Fruit fly (Drosophila melanogaster) whole organism, embryonic: Measurements from ENCODE around the gene Prat.

Source experiments
- Bdp1 ChIP-seq: fragments of 200-800 bp; sonication (Bioruptor generic); optimal IDR thresholded peaks from 3 replicates; lab custom pipeline; 2016; ENCODE audit warnings: missing biosample characterization, missing genetic modification characterization
- Bteb2 ChIP-seq: fragments of 200-800 bp; sonication (Bioruptor generic); optimal IDR thresholded peaks from 2 replicates; lab custom pipeline; 2016; ENCODE audit warnings: missing biosample characterization, missing genetic modification characterization
- CG10267 ChIP-seq: fragments of 200-800 bp; sonication (Bioruptor generic); optimal IDR thresholded peaks from 2 replicates; lab custom pipeline; 2018; ENCODE audit warnings: missing biosample characterization, mild to moderate bottlenecking, missing genetic modification characterization, moderate library complexity
- CG10543 ChIP-seq: fragments of 200-800 bp; sonication (Bioruptor generic); optimal IDR thresholded peaks from 3 replicates; lab custom pipeline; 2017; ENCODE audit warnings: missing biosample characterization, mild to moderate bottlenecking, missing genetic modification characterization, moderate library complexity
- CG11398 ChIP-seq: fragments of 200-800 bp; sonication (Bioruptor generic); optimal IDR thresholded peaks from 2 replicates; lab custom pipeline; 2016; ENCODE audit warnings: missing biosample characterization, missing genetic modification characterization
- CG11696 ChIP-seq: fragments of 200-800 bp; sonication (Bioruptor generic); IDR thresholded peaks from 2 replicates; pipeline ENCODE4 v1.3.6; 2022; ENCODE audit warnings: missing biosample characterization, missing genetic modification characterization
- CG12219 ChIP-seq: fragments of 200-800 bp; sonication (Bioruptor generic); optimal IDR thresholded peaks from 3 replicates; lab custom pipeline; 2018; ENCODE audit warnings: missing biosample characterization, mild to moderate bottlenecking, missing genetic modification characterization
- CG15479 ChIP-seq: fragments of 200-800 bp; sonication (Bioruptor generic); optimal IDR thresholded peaks from 3 replicates; lab custom pipeline; 2019; ENCODE audit warnings: missing biosample characterization, mild to moderate bottlenecking, missing genetic modification characterization, moderate library complexity
- CG16863 ChIP-seq: fragments of 200-800 bp; sonication (Bioruptor generic); optimal IDR thresholded peaks from 3 replicates; lab custom pipeline; 2016; ENCODE audit warnings: missing biosample characterization, missing genetic modification characterization
- CG2712 ChIP-seq: fragments of 200-800 bp; optimal IDR thresholded peaks from 3 replicates; lab custom pipeline; 2019; ENCODE audit warnings: missing biosample characterization, mild to moderate bottlenecking, missing genetic modification characterization, moderate library complexity
- CG30020 ChIP-seq: fragments of 200-800 bp; optimal IDR thresholded peaks from 2 replicates; lab custom pipeline; 2019; ENCODE audit warnings: missing biosample characterization, mild to moderate bottlenecking, missing genetic modification characterization, moderate library complexity
- CG30403 ChIP-seq: fragments of 200-800 bp; sonication (Bioruptor generic); optimal IDR thresholded peaks from 3 replicates; lab custom pipeline; 2016; ENCODE audit warnings: missing biosample characterization, missing genetic modification characterization
- CG31365 ChIP-seq: fragments of 200-800 bp; sonication (Bioruptor generic); optimal IDR thresholded peaks from 2 replicates; lab custom pipeline; 2018; ENCODE audit warnings: missing biosample characterization, mild to moderate bottlenecking, missing genetic modification characterization
- CG34224 ChIP-seq: fragments of 200-800 bp; sonication (Bioruptor generic); IDR thresholded peaks from 3 replicates; pipeline ENCODE4 v1.3.6; 2022; ENCODE audit warnings: missing biosample characterization, missing genetic modification characterization; ENCODE audit not compliant: partially characterized antibody
- CG5180 ChIP-seq: fragments of 200-800 bp; sonication (Bioruptor generic); optimal IDR thresholded peaks from 3 replicates; lab custom pipeline; 2017; ENCODE audit warnings: missing biosample characterization, missing genetic modification characterization, mild to moderate bottlenecking, moderate library complexity, missing genetic modification reagents
- CG5245 ChIP-seq: fragments of 200-800 bp; sonication (Bioruptor generic); optimal IDR thresholded peaks from 3 replicates; lab custom pipeline; 2016; ENCODE audit warnings: missing biosample characterization, missing genetic modification characterization
- CG6254 ChIP-seq: fragments of 200-800 bp; sonication (Bioruptor generic); optimal IDR thresholded peaks from 3 replicates; lab custom pipeline; 2017; ENCODE audit warnings: mild to moderate bottlenecking, missing biosample characterization, missing genetic modification reagents, missing genetic modification characterization
- CG7357 ChIP-seq: fragments of 200-800 bp; sonication (Bioruptor generic); IDR thresholded peaks from 3 replicates; pipeline ENCODE4 v1.3.6; 2022; ENCODE audit warnings: missing biosample characterization, missing genetic modification characterization
- CG7928 ChIP-seq: fragments of 200-800 bp; sonication (Bioruptor generic); optimal IDR thresholded peaks from 2 replicates; lab custom pipeline; 2017; ENCODE audit warnings: missing biosample characterization, mild to moderate bottlenecking, missing genetic modification characterization
- CG7963 ChIP-seq: fragments of 200-800 bp; sonication (Bioruptor generic); IDR thresholded peaks from 3 replicates; pipeline ENCODE4 v1.3.6; 2022; ENCODE audit warnings: missing biosample characterization, missing genetic modification characterization; ENCODE audit not compliant: partially characterized antibody
- CG8944 ChIP-seq: fragments of 200-800 bp; sonication (Bioruptor generic); optimal IDR thresholded peaks from 3 replicates; lab custom pipeline; 2016; ENCODE audit warnings: missing biosample characterization, missing genetic modification characterization
- CG9817 ChIP-seq: fragments of 200-800 bp; sonication (Bioruptor generic); optimal IDR thresholded peaks from 2 replicates; lab custom pipeline; 2018; ENCODE audit warnings: missing biosample characterization, mild to moderate bottlenecking, missing genetic modification characterization, moderate library complexity
- Camta ChIP-seq: fragments of 200-800 bp; sonication (Bioruptor generic); optimal IDR thresholded peaks from 2 replicates; lab custom pipeline; 2016; ENCODE audit warnings: missing biosample characterization, missing genetic modification characterization
- D19B ChIP-seq: fragments of 200-800 bp; sonication (Bioruptor generic); optimal IDR thresholded peaks from 2 replicates; lab custom pipeline; 2017; ENCODE audit warnings: missing biosample characterization, mild to moderate bottlenecking, missing genetic modification characterization
- Dref ChIP-seq: fragments of 200-800 bp; sonication (Bioruptor generic); IDR thresholded peaks from 2 replicates; pipeline ENCODE4 v1.3.6; 2022; ENCODE audit warnings: missing biosample characterization, missing genetic modification characterization
- Kr ChIP-seq: fragments of 200-800 bp; sonication (Bioruptor generic); optimal IDR thresholded peaks from 2 replicates; lab custom pipeline; 2017; ENCODE audit warnings: missing biosample characterization, mild to moderate bottlenecking, missing genetic modification characterization
- Lpt ChIP-seq: fragments of >200 bp; optimal IDR thresholded peaks from 2 replicates; lab custom pipeline; 2018; ENCODE audit warnings: missing biosample characterization, missing genetic modification characterization
- Nf-YC ChIP-seq: fragments of 200-800 bp; optimal IDR thresholded peaks from 3 replicates; lab custom pipeline; 2019; ENCODE audit warnings: missing biosample characterization, mild to moderate bottlenecking, missing genetic modification characterization, moderate library complexity
- Ptx1 ChIP-seq: fragments of 200-800 bp; sonication (Bioruptor generic); IDR thresholded peaks from 2 replicates; pipeline ENCODE4 v1.3.6; 2022; ENCODE audit warnings: missing biosample characterization, missing genetic modification characterization
- Sry-β ChIP-seq: fragments of 200-800 bp; sonication (Bioruptor generic); optimal IDR thresholded peaks from 2 replicates; lab custom pipeline; 2018; ENCODE audit warnings: missing biosample characterization, mild to moderate bottlenecking, missing genetic modification characterization, moderate library complexity
- Sry-δ ChIP-seq: fragments of 200-800 bp; sonication (Bioruptor generic); optimal IDR thresholded peaks from 2 replicates; lab custom pipeline; 2016; ENCODE audit warnings: missing biosample characterization, missing genetic modification characterization
- TFAM ChIP-seq: fragments of 200-800 bp; sonication (Bioruptor generic); optimal IDR thresholded peaks from 2 replicates; lab custom pipeline; 2017; ENCODE audit warnings: missing biosample characterization, missing genetic modification characterization, inconsistent platforms
- Trl ChIP-seq, 3 experiments: fragments of >200 bp in 2 of 3; fragments of 200-800 bp in 1 of 3; sonication (Bioruptor generic) in 1 of 3; optimal IDR thresholded peaks; 2 replicates in 1 of 3; 3 replicates in 2 of 3; lab custom pipeline; 2016 to 2017; ENCODE audit warnings: missing biosample characterization in 1 of 3, missing genetic modification characterization in 1 of 3
- Usf ChIP-seq: fragments of 200-800 bp; sonication (Bioruptor generic); optimal IDR thresholded peaks from 2 replicates; lab custom pipeline; 2017; ENCODE audit warnings: missing genotype, missing biosample characterization, missing genetic modification characterization
- Xrp1 ChIP-seq: fragments of 200-800 bp; sonication (Bioruptor generic); IDR thresholded peaks from 2 replicates; pipeline ENCODE4 v1.3.6; 2022; ENCODE audit warnings: missing biosample characterization, missing genetic modification characterization
- cad ChIP-seq: fragments of >200 bp; optimal IDR thresholded peaks from 2 replicates; lab custom pipeline; 2017; ENCODE audit warnings: missing biosample characterization, missing genetic modification characterization
- da ChIP-seq: fragments of 200-800 bp; sonication (Bioruptor generic); optimal IDR thresholded peaks from 2 replicates; lab custom pipeline; 2016; ENCODE audit warnings: missing biosample characterization, missing genetic modification characterization
- dimm ChIP-seq: fragments of 200-800 bp; sonication (Bioruptor generic); IDR thresholded peaks from 2 replicates; pipeline ENCODE4 v1.3.6; 2022; ENCODE audit warnings: missing biosample characterization, missing genetic modification characterization
- dm ChIP-seq: fragments of 200-800 bp; sonication (Bioruptor generic); optimal IDR thresholded peaks from 3 replicates; lab custom pipeline; 2016; ENCODE audit warnings: missing biosample characterization, missing genetic modification characterization
- emc ChIP-seq: fragments of 200-800 bp; sonication (Bioruptor generic); optimal IDR thresholded peaks from 2 replicates; lab custom pipeline; 2016; ENCODE audit warnings: missing biosample characterization, missing genetic modification characterization
- fd3F ChIP-seq: fragments of 200-800 bp; sonication (Bioruptor generic); optimal IDR thresholded peaks from 2 replicates; lab custom pipeline; 2018; ENCODE audit warnings: missing biosample characterization, mild to moderate bottlenecking, missing genetic modification characterization, moderate library complexity
- hbn ChIP-seq: fragments of 200-800 bp; sonication (Bioruptor generic); IDR thresholded peaks from 2 replicates; pipeline ENCODE4 v1.3.6; 2022; ENCODE audit warnings: missing biosample characterization, missing genetic modification characterization; ENCODE audit not compliant: partially characterized antibody
- jigr1 ChIP-seq: fragments of 200-800 bp; sonication (Bioruptor generic); IDR thresholded peaks from 3 replicates; pipeline ENCODE4 v1.3.6; 2022; ENCODE audit warnings: missing biosample characterization, missing genetic modification characterization
- knrl ChIP-seq: fragments of 200-800 bp; sonication (Bioruptor generic); IDR thresholded peaks from 3 replicates; pipeline ENCODE4 v1.3.6; 2022; ENCODE audit warnings: missing biosample characterization, missing genetic modification characterization; ENCODE audit not compliant: partially characterized antibody
- oc ChIP-seq: fragments of 200-800 bp; sonication (Bioruptor generic); optimal IDR thresholded peaks from 2 replicates; lab custom pipeline; 2018; ENCODE audit warnings: missing biosample characterization, mild to moderate bottlenecking, missing genetic modification characterization, moderate library complexity
- pho ChIP-seq: fragments of 200-800 bp; sonication (Bioruptor generic); optimal IDR thresholded peaks from 2 replicates; lab custom pipeline; 2016; ENCODE audit warnings: missing biosample characterization, missing genetic modification characterization
- psq ChIP-seq: fragments of 200-800 bp; sonication (Bioruptor generic); optimal IDR thresholded peaks from 2 replicates; lab custom pipeline; 2017; ENCODE audit warnings: missing biosample characterization, missing genetic modification characterization
- ssp ChIP-seq: fragments of 200-800 bp; sonication (Bioruptor generic); IDR thresholded peaks from 2 replicates; pipeline ENCODE4 v1.3.6; 2022; ENCODE audit warnings: missing biosample characterization, missing genetic modification characterization
- tio ChIP-seq: fragments of 200-800 bp; sonication (Bioruptor generic); optimal IDR thresholded peaks from 2 replicates; lab custom pipeline; 2017; ENCODE audit warnings: missing biosample characterization, missing genetic modification characterization, inconsistent platforms
- vnd ChIP-seq: fragments of 200-800 bp; sonication (Bioruptor generic); IDR thresholded peaks from 3 replicates; pipeline ENCODE4 v1.3.6; 2022; ENCODE audit warnings: missing biosample characterization, missing genetic modification characterization; ENCODE audit not compliant: partially characterized antibody
- zfh1 ChIP-seq: fragments of 200-800 bp; sonication (Bioruptor generic); IDR thresholded peaks from 3 replicates; pipeline ENCODE4 v1.3.6; 2022; ENCODE audit warnings: missing biosample characterization, missing genetic modification characterization

Prat gene

dm6 chr3R:7907311-7907710 lies 4.3 kb downstream of the Prat start, which contains the start of the genes Taf7 and EMC1 (continued):
- TF ChIP-seq CG7963 (GFP tag; lab: Robert Waterston, UW), result peak; percentile 81
- no peak for TF ChIP-seq CG5245 (GFP tag; lab: Kevin White, UChicago)
- TF ChIP-seq emc (GFP tag; lab: Kevin White, UChicago), result peak; percentile 17
- no peak for TF ChIP-seq Lpt
- TF ChIP-seq Xrp1 (GFP tag; lab: Robert Waterston, UW), result peak; percentile 25; the same call in 1 of the 2 replicates
- TF ChIP-seq hbn (GFP tag; lab: Robert Waterston, UW), result peak; percentile 90
- no peak for TF ChIP-seq D19B (GFP tag; lab: Kevin White, UChicago)
- TF ChIP-seq psq (GFP tag; lab: Kevin White, UChicago), result no peak
- peak; percentile 46 for TF ChIP-seq CG8944
- peak; percentile 90 for TF ChIP-seq ssp
- TF ChIP-seq vnd (GFP tag; lab: Robert Waterston, UW), result peak; percentile 98
- TF ChIP-seq pho (GFP tag; lab: Kevin White, UChicago), result peak; percentile 64
- TF ChIP-seq CG16863 (GFP tag; lab: Kevin White, UChicago), result peak; percentile 19
- TF ChIP-seq CG7928, result peak; percentile 82
- TF ChIP-seq CG2712 (tag; lab: Kevin White, UChicago), result no peak
- TF ChIP-seq jigr1 (GFP tag; lab: Robert Waterston, UW), result 0 out of 3 replicates have a peak, but pooled peaks have one; percentile 30
- TF ChIP-seq CG7357, result peak; percentile 100
- peak; percentile 64 for TF ChIP-seq Dref (GFP tag; lab: Robert Waterston, UW)
- TF ChIP-seq Nf-YC (tag; lab: Kevin White, UChicago), result no peak
- no peak for TF ChIP-seq cad (GFP tag; lab: Kevin White, UChicago)
- no peak for TF ChIP-seq CG11696 (GFP tag; lab: Robert Waterston, UW)
- TF ChIP-seq Usf (GFP tag; lab: Kevin White, UChicago), result no peak
- TF ChIP-seq da (GFP tag; lab: Kevin White, UChicago), result no peak
- no peak for TF ChIP-seq Trl (optimal IDR thresholded peaks at IDR 0.05; lab: Kevin White, UChicago)
- peak; percentile 33 for TF ChIP-seq Trl (GFP tag; optimal IDR thresholded peaks at IDR 0.05; lab: Kevin White, UChicago)
- TF ChIP-seq CG30403 (GFP tag; lab: Kevin White, UChicago), result peak; percentile 68
- peak; percentile 26 for TF ChIP-seq Bdp1
- TF ChIP-seq CG10267 (tag; lab: Kevin White, UChicago), result peak; percentile 55
- no peak for TF ChIP-seq CG11398 (GFP tag; lab: Kevin White, UChicago)
- no peak for TF ChIP-seq CG6254 (GFP tag; lab: Kevin White, UChicago)
- no peak for TF ChIP-seq CG5180 (GFP tag; lab: Kevin White, UChicago)
- TF ChIP-seq Sry-β (GFP tag; lab: Kevin White, UChicago), result peak; percentile 68
- TF ChIP-seq CG31365 (tag; lab: Kevin White, UChicago), result peak; percentile 65
- no peak for TF ChIP-seq dimm (GFP tag; lab: Robert Waterston, UW)
- no peak for TF ChIP-seq CG9817 (tag; lab: Kevin White, UChicago)
- no peak for TF ChIP-seq CG12219 (GFP tag; lab: Kevin White, UChicago)
- no peak for TF ChIP-seq fd3F
- no peak for TF ChIP-seq CG10543 (GFP tag; lab: Kevin White, UChicago)
- TF ChIP-seq Sry-δ (GFP tag; lab: Kevin White, UChicago), result peak; percentile 100
- TF ChIP-seq CG30020 (tag; lab: Kevin White, UChicago), result peak; percentile 86
- TF ChIP-seq knrl (GFP tag; lab: Robert Waterston, UW), result peak; percentile 100
- TF ChIP-seq Ptx1 (GFP tag; lab: Robert Waterston, UW), result peak; percentile 54
- TF ChIP-seq CG15479, result no peak
- no peak for TF ChIP-seq oc (tag; lab: Kevin White, UChicago)
- no peak for TF ChIP-seq tio (GFP tag; lab: Kevin White, UChicago)
- TF ChIP-seq Kr (GFP tag; lab: Kevin White, UChicago), result no peak
- peak; percentile 61 for TF ChIP-seq dm (GFP tag; lab: Kevin White, UChicago)
- TF ChIP-seq Bteb2 (GFP tag; lab: Kevin White, UChicago), result no peak
- no peak for TF ChIP-seq TFAM (GFP tag; lab: Kevin White, UChicago)
- peak; percentile 89 for TF ChIP-seq CG34224 (GFP tag; lab: Robert Waterston, UW)
- peak; percentile 19 for TF ChIP-seq Camta
- no peak for TF ChIP-seq zfh1
